Worm (Caenorhabditis elegans) whole organism, L1 larva: Measurements from ENCODE around the gene lgc-57.

Experiments
- C16A3.4 ChIP-seq: fragments of 150-350 bp; optimal IDR thresholded peaks from 2 replicates; lab custom pipeline; 2014; ENCODE audit warnings: missing biosample characterization, missing genetic modification characterization
- F16B12.6 ChIP-seq: fragments of 150-350 bp; optimal IDR thresholded peaks from 2 replicates; lab custom pipeline; 2014; ENCODE audit warnings: missing biosample characterization, missing genetic modification characterization
- blmp-1 ChIP-seq: fragments of 150-350 bp; optimal IDR thresholded peaks from 2 replicates; lab custom pipeline; 2014; ENCODE audit warnings: missing biosample characterization, missing genetic modification characterization
- ceh-63 ChIP-seq: fragments of 200-800 bp; sonication (Bioruptor generic); optimal IDR thresholded peaks from 2 replicates; lab custom pipeline; 2018; ENCODE audit warnings: mild to moderate bottlenecking, missing genetic modification characterization, missing compliant biosample characterization
- ceh-8 ChIP-seq: fragments of 200-800 bp; sonication (Bioruptor generic); optimal IDR thresholded peaks from 2 replicates; lab custom pipeline; 2018; ENCODE audit warnings: mild to moderate bottlenecking, missing genetic modification characterization, moderate library complexity, missing compliant biosample characterization
- ceh-88 ChIP-seq: fragments of 200-800 bp; sonication (Bioruptor generic); IDR thresholded peaks from 2 replicates; pipeline ENCODE4 v1.3.6; 2022; ENCODE audit warnings: missing genetic modification characterization, missing compliant biosample characterization
- ces-1 ChIP-seq: fragments of 150-350 bp; optimal IDR thresholded peaks from 2 replicates; lab custom pipeline; 2014; ENCODE audit warnings: missing biosample characterization, missing genetic modification reagents, missing genetic modification characterization
- dpl-1 ChIP-seq, 3 experiments: fragments of 150-350 bp in 2 of 3; sonication (generic microtip) in 1 of 3; optimal IDR thresholded peaks; 2 replicates each; lab custom pipeline; 2014 to 2017; ENCODE audit warnings: missing biosample characterization in 3 of 3, missing genetic modification characterization in 3 of 3, missing genetic modification reagents in 3 of 3
- dsc-1 ChIP-seq: sonication (generic microtip); optimal IDR thresholded peaks from 2 replicates; lab custom pipeline; 2016; ENCODE audit warnings: mild to moderate bottlenecking, missing genetic modification characterization, missing compliant biosample characterization
- efl-3 ChIP-seq: fragments of 200-800 bp; sonication (Bioruptor generic); optimal IDR thresholded peaks from 2 replicates; lab custom pipeline; 2018; ENCODE audit warnings: mild to moderate bottlenecking, missing genetic modification characterization, missing compliant biosample characterization
- egl-27 ChIP-seq, 2 experiments: fragments of 150-350 bp in 1 of 2; sonication (generic microtip); optimal IDR thresholded peaks; 3 replicates each; lab custom pipeline; 2017 to 2018; ENCODE audit warnings: missing biosample characterization in 2 of 2, missing genetic modification characterization in 2 of 2, missing genetic modification reagents in 2 of 2
- elt-2 ChIP-seq: sonication (generic microtip); optimal IDR thresholded peaks from 2 replicates; lab custom pipeline; 2016; ENCODE audit warnings: missing genetic modification characterization, mild to moderate bottlenecking, inconsistent platforms, missing compliant biosample characterization, missing genetic modification reagents
- elt-3 ChIP-seq, 6 experiments: fragments of 150-350 bp in 1 of 6; sonication (generic microtip); optimal IDR thresholded peaks; 2 replicates each; lab custom pipeline; 2017 to 2018; ENCODE audit warnings: missing biosample characterization in 6 of 6, missing genetic modification characterization in 6 of 6, inconsistent platforms in 1 of 6
- ets-5 ChIP-seq: fragments of 200-800 bp; sonication (Bioruptor generic); IDR thresholded peaks from 2 replicates; pipeline ENCODE4 v1.3.6; 2022; ENCODE audit warnings: missing genetic modification characterization, missing compliant biosample characterization
- fkh-10 ChIP-seq: sonication (generic microtip); optimal IDR thresholded peaks from 2 replicates; lab custom pipeline; 2017; ENCODE audit warnings: missing biosample characterization, missing genetic modification reagents, missing genetic modification characterization
- fkh-4 ChIP-seq: sonication (generic microtip); optimal IDR thresholded peaks from 2 replicates; lab custom pipeline; 2016; ENCODE audit warnings: missing compliant biosample characterization, missing genetic modification characterization, borderline replicate concordance
- grh-1 ChIP-seq: fragments of 200-800 bp; sonication (Bioruptor generic); IDR thresholded peaks from 2 replicates; pipeline ENCODE4 v1.3.6; 2022; ENCODE audit warnings: missing genetic modification reagents, missing genetic modification characterization, missing compliant biosample characterization
- irx-1 ChIP-seq: sonication (generic microtip); optimal IDR thresholded peaks from 2 replicates; lab custom pipeline; 2016; ENCODE audit warnings: missing genetic modification characterization, missing compliant biosample characterization
- lin-14 ChIP-seq: fragments of 200-800 bp; sonication (Bioruptor generic); optimal IDR thresholded peaks from 2 replicates; lab custom pipeline; 2018; ENCODE audit warnings: mild to moderate bottlenecking, missing genetic modification characterization, moderate library complexity, missing compliant biosample characterization
- lin-39 ChIP-seq: fragments of 150-350 bp; optimal IDR thresholded peaks from 2 replicates; lab custom pipeline; 2014; ENCODE audit warnings: missing biosample characterization, missing genetic modification reagents, missing genetic modification characterization
- lir-3 ChIP-seq: sonication (generic microtip); optimal IDR thresholded peaks from 2 replicates; lab custom pipeline; 2016; ENCODE audit warnings: mild to moderate bottlenecking, missing genetic modification characterization, moderate library complexity, missing compliant biosample characterization; ENCODE audit not compliant: poor library complexity
- lsy-2 ChIP-seq, 2 experiments: fragments of 150-350 bp; optimal IDR thresholded peaks; 2 replicates each; lab custom pipeline; 2014; ENCODE audit warnings: missing biosample characterization in 2 of 2, missing genetic modification characterization in 2 of 2
- mef-2 ChIP-seq: fragments of 150-350 bp; optimal IDR thresholded peaks from 2 replicates; lab custom pipeline; 2014; ENCODE audit warnings: missing biosample characterization, missing genetic modification characterization
- nhr-11 ChIP-seq: fragments of 150-350 bp; optimal IDR thresholded peaks from 2 replicates; lab custom pipeline; 2014; ENCODE audit warnings: missing biosample characterization, missing genetic modification characterization
- nhr-20 ChIP-seq: sonication (generic microtip); optimal IDR thresholded peaks from 2 replicates; lab custom pipeline; 2016; ENCODE audit warnings: mild to moderate bottlenecking, missing genetic modification characterization, missing compliant biosample characterization
- nhr-237 ChIP-seq: fragments of 150-350 bp; optimal IDR thresholded peaks from 2 replicates; lab custom pipeline; 2014; ENCODE audit warnings: missing biosample characterization, missing genetic modification characterization
- nhr-71 ChIP-seq: sonication (generic microtip); optimal IDR thresholded peaks from 2 replicates; lab custom pipeline; 2016; ENCODE audit warnings: mild to moderate bottlenecking, missing genetic modification characterization, moderate library complexity, missing compliant biosample characterization
- nhr-76 ChIP-seq: sonication (generic microtip); optimal IDR thresholded peaks from 2 replicates; lab custom pipeline; 2017; ENCODE audit warnings: missing biosample characterization, missing genetic modification characterization
- nhr-77 ChIP-seq: fragments of 150-350 bp; optimal IDR thresholded peaks from 2 replicates; lab custom pipeline; 2014; ENCODE audit warnings: missing biosample characterization, missing genetic modification characterization
- nhr-84 ChIP-seq: sonication (generic microtip); optimal IDR thresholded peaks from 2 replicates; lab custom pipeline; 2017; ENCODE audit warnings: missing biosample characterization, missing genetic modification characterization
- nhr-85 ChIP-seq: sonication (generic microtip); peaks from one replicate; lab custom pipeline; 2016; ENCODE audit warnings: missing genetic modification characterization, inconsistent platforms, missing compliant biosample characterization
- pax-3 ChIP-seq: fragments of 200-800 bp; sonication (Bioruptor generic); optimal IDR thresholded peaks from 2 replicates; lab custom pipeline; 2018; ENCODE audit warnings: mild to moderate bottlenecking, missing genetic modification characterization, moderate library complexity, missing compliant biosample characterization
- skn-1 ChIP-seq: fragments of 150-350 bp; optimal IDR thresholded peaks from 2 replicates; lab custom pipeline; 2014; ENCODE audit warnings: missing biosample characterization, missing genetic modification characterization
- snpc-4 ChIP-seq: fragments of 150-350 bp; optimal IDR thresholded peaks from 2 replicates; lab custom pipeline; 2014; ENCODE audit warnings: missing biosample characterization, missing genetic modification characterization
- sox-4 ChIP-seq: sonication (generic microtip); optimal IDR thresholded peaks from 2 replicates; lab custom pipeline; 2016; ENCODE audit warnings: missing genetic modification characterization, missing compliant biosample characterization
- swsn-7 ChIP-seq: sonication (generic microtip); optimal IDR thresholded peaks from 2 replicates; lab custom pipeline; 2016; ENCODE audit warnings: missing genetic modification characterization, missing compliant biosample characterization
- unc-30 ChIP-seq: sonication (generic microtip); optimal IDR thresholded peaks from 2 replicates; lab custom pipeline; 2017; ENCODE audit warnings: missing biosample characterization, missing genetic modification characterization
- unc-62 ChIP-seq: fragments of 150-350 bp; optimal IDR thresholded peaks from 2 replicates; lab custom pipeline; 2014; ENCODE audit warnings: missing biosample characterization, missing genetic modification reagents, missing genetic modification characterization
- unc-98 ChIP-seq: fragments of 200-800 bp; sonication (Bioruptor generic); IDR thresholded peaks from 2 replicates; pipeline ENCODE4 v1.3.6; 2022; ENCODE audit warnings: missing genetic modification characterization, missing compliant biosample characterization
- vab-15 ChIP-seq: sonication (generic microtip); optimal IDR thresholded peaks from 2 replicates; lab custom pipeline; 2017; ENCODE audit warnings: missing genotype, mild to moderate bottlenecking, missing genetic modification characterization, missing compliant biosample characterization
- xbp-1 ChIP-seq: sonication (generic microtip); optimal IDR thresholded peaks from 2 replicates; lab custom pipeline; 2016; ENCODE audit warnings: missing genetic modification characterization, missing compliant biosample characterization

The lgc-57 gene

DNA sequence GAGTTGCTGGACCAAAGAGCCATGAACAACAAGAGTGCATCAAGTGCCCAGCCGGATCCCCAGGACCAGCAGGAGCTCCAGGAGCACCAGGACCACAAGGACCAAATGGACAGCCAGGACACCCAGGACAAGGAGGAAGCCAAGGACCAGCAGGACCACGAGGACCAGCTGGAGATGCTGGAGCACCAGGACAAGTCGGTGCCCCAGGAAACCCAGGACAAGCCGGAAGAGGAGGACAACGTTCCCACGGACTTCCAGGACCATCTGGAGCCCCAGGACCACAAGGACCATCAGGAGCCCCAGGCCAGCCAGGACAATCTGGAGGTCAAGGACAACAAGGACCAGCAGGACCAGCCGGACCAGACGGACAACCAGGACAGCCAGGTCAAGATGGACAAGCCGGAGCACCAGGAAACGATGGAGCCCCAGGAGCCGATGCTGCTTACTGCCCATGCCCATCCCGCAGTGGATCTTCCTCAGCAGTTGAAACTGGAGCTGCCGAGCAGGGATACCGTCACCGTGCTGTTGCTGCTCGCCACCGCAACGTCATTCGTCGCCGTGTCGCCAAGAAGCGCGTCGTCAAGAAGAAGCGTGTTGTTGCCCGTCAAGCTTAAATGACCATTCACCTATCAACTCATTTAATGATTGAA, 10.7 kb downstream of the lgc-57 start:
- peak; percentile 0 for TF ChIP-seq nhr-85 (tag; lab: Kevin White, UChicago)
- no peak for TF ChIP-seq nhr-11 (tag; lab: Kevin White, UChicago)
- TF ChIP-seq, all 84 proteins: peak for 1

DNA sequence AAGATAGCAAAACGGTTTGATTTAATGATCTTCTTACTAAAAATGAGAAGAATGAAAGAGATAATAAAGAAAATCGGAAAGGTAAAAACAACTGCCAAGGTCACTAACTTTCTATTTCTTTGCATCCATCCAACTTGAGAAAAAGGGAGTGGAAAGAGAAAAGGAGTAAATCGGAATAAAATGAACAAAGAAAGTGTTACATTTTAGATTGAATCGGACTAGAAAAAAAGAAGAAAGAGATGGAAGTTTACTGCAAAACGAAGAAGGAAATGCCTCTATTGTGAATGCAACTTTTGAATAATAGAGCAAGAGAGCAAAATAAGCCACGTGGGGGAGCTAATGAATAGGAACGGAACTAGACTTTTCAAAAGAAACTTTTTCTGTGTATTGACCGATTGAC, 11.2 kb downstream of the lgc-57 start:
- TF ChIP-seq sox-4 (tag; lab: Kevin White, UChicago) (no peak), nhr-77 (tag; lab: Kevin White, UChicago) (no peak), nhr-237 (tag; lab: Kevin White, UChicago) (no peak), snpc-4 (tag; lab: Kevin White, UChicago) (no peak), ceh-88 (no peak), grh-1 (GFP tag; lab: Robert Waterston, UW) (no peak), nhr-76 (no peak), unc-30 (tag; lab: Kevin White, UChicago) (no peak), dpl-1 (GFP tag; optimal IDR thresholded peaks at IDR 0.05; lab: Kevin White, UChicago) (no peak), ces-1 (no peak), ets-5 (no peak), nhr-20 (peak; percentile 17), F16B12.6 (tag; lab: Kevin White, UChicago) (no peak), vab-15 (tag; lab: Kevin White, UChicago) (no peak), fkh-4 (no peak), xbp-1 (tag; lab: Kevin White, UChicago) (no peak), unc-62 (GFP tag; lab: Kevin White, UChicago) (no peak), lsy-2 (tag; optimal IDR thresholded peaks at IDR 0.05; lab: Kevin White, UChicago) (peak in 1 of 2 experiments; percentile 8), nhr-84 (tag; lab: Kevin White, UChicago) (no peak), lir-3 (tag; lab: Kevin White, UChicago) (no peak), pax-3 (tag; lab: Kevin White, UChicago) (no peak), fkh-10 (GFP tag; lab: Kevin White, UChicago) (peak; percentile 73), ceh-8 (GFP tag; lab: Kevin White, UChicago) (no peak), egl-27 (tag; optimal IDR thresholded peaks at IDR 0.05; lab: Kevin White, UChicago) (no peak), nhr-85 (tag; lab: Kevin White, UChicago) (peak; percentile 47), skn-1 (tag; lab: Kevin White, UChicago) (no peak), elt-2 (tag; lab: Kevin White, UChicago) (no peak), lin-39 (tag; lab: Kevin White, UChicago) (no peak), dsc-1 (no peak), lin-14 (GFP tag; lab: Kevin White, UChicago) (peak; percentile 70), efl-3 (no peak), unc-98 (GFP tag; lab: Robert Waterston, UW) (no peak), elt-3 (tag; optimal IDR thresholded peaks at IDR 0.05; lab: Kevin White, UChicago) (peak in 2 of 6 experiments; percentile 17 to 26), irx-1 (tag; lab: Kevin White, UChicago) (peak; percentile 6), ceh-63 (GFP tag; lab: Kevin White, UChicago) (no peak), mef-2 (tag; lab: Kevin White, UChicago) (no peak), nhr-71 (tag; lab: Kevin White, UChicago) (no peak), blmp-1 (tag; lab: Kevin White, UChicago) (peak; percentile 97), swsn-7 (tag; lab: Kevin White, UChicago) (no peak), C16A3.4 (tag; lab: Kevin White, UChicago) (no peak)
